Worm (Caenorhabditis elegans) whole organism, L4/young adult: ENCODE results near the gene D1025.1.

ENCODE experiments used
- W03F9.2 ChIP-seq: fragments of 150-350 bp; optimal IDR thresholded peaks from 2 replicates; lab custom pipeline; 2014; ENCODE audit warnings: missing biosample characterization, missing genetic modification characterization
- dao-5 ChIP-seq: sonication (generic microtip); optimal IDR thresholded peaks from 2 replicates; lab custom pipeline; 2016; ENCODE audit warnings: missing genotype, missing genetic modification characterization, moderate library complexity, missing compliant biosample characterization

DNA sequence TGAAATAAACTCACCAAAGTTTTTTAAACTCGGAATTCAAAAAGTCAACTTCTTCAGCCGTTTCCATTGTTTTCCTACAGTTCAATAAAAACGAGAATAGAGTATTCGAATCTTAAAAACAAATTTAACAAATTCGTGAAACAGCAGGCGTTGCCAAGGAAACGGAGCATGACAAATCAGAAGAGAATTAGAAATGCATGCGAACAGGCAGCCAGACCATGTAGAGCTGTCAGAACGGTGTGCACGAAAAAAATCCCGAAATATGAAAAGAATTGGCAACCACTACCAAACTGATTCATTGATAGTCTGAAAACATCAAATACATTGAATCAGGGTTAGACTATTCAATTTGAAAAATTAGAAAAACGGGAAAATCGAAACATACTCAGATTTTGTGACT is 21.4 kb downstream of the D1025.1 start, which contains the start of gene fbxa-81:
- no peak for TF ChIP-seq dao-5
- TF ChIP-seq W03F9.2 (tag; lab: Kevin White, UChicago): no peak
